Fruit fly (Drosophila melanogaster) whole organism, wandering third instar larva: ENCODE measurements around the gene Jhbp16.

Experiments used
- Abd-B ChIP-seq: fragments of >200 bp; optimal IDR thresholded peaks from 2 replicates; lab custom pipeline; 2017; ENCODE audit warnings: missing biosample characterization, missing genetic modification characterization
- CG32264 ChIP-seq: fragments of 200-800 bp; sonication (Bioruptor generic); optimal IDR thresholded peaks from 2 replicates; lab custom pipeline; 2016; ENCODE audit warnings: missing biosample characterization, missing genetic modification characterization
- CG9705 ChIP-seq: fragments of 200-800 bp; sonication (Bioruptor generic); optimal IDR thresholded peaks from 2 replicates; lab custom pipeline; 2018; ENCODE audit warnings: missing biosample characterization, mild to moderate bottlenecking, missing genetic modification characterization
- Dif ChIP-seq: fragments of 200-275, 200-300 bp; sonication (Bioruptor generic); optimal IDR thresholded peaks from 2 replicates; lab custom pipeline; 2018; ENCODE audit warnings: missing biosample characterization, missing genetic modification characterization; ENCODE audit not compliant: partially characterized antibody
- HLH106 ChIP-seq: fragments of 200-800 bp; optimal IDR thresholded peaks from 3 replicates; lab custom pipeline; 2019; ENCODE audit warnings: missing biosample characterization, mild to moderate bottlenecking, missing genetic modification characterization, moderate library complexity
- Hnf4 ChIP-seq: fragments of 200-800 bp; sonication (Bioruptor generic); optimal IDR thresholded peaks from 2 replicates; lab custom pipeline; 2016; ENCODE audit warnings: missing biosample characterization, mild to moderate bottlenecking, missing genetic modification characterization
- Hr78 ChIP-seq: fragments of >200 bp; optimal IDR thresholded peaks from 2 replicates; lab custom pipeline; 2017; ENCODE audit warnings: missing biosample characterization, missing genetic modification characterization
- Hr83 ChIP-seq: fragments of 200-300 bp; sonication (Bioruptor generic); optimal IDR thresholded peaks from 2 replicates; lab custom pipeline; 2016; ENCODE audit warnings: missing biosample characterization, mild to moderate bottlenecking, missing genetic modification characterization, moderate library complexity; ENCODE audit not compliant: poor library complexity, severe bottlenecking
- N ChIP-seq: fragments of >200 bp; optimal IDR thresholded peaks from 2 replicates; lab custom pipeline; 2018; ENCODE audit warnings: missing biosample characterization, missing external identifiers, missing genetic modification characterization
- OdsH ChIP-seq: fragments of 200-800 bp; sonication (Bioruptor generic); optimal IDR thresholded peaks from 2 replicates; lab custom pipeline; 2016; ENCODE audit warnings: missing biosample characterization, mild to moderate bottlenecking, missing genetic modification characterization
- Rel ChIP-seq, 2 experiments: fragments of 200-800 bp; sonication (Bioruptor generic) in 1 of 2; optimal IDR thresholded peaks; 2 replicates in 1 of 2; 3 replicates in 1 of 2; lab custom pipeline; 2016 to 2019; ENCODE audit warnings: mild to moderate bottlenecking in 2 of 2, missing biosample characterization in 2 of 2, missing genetic modification characterization in 2 of 2, moderate library complexity in 1 of 2
- Sp1 ChIP-seq: fragments of 200-800 bp; sonication (Bioruptor generic); optimal IDR thresholded peaks from 3 replicates; lab custom pipeline; 2019; ENCODE audit warnings: missing biosample characterization, mild to moderate bottlenecking, missing genetic modification characterization, moderate library complexity
- Vsx2 ChIP-seq: fragments of 200-300, 225-300 bp; sonication (Bioruptor generic); optimal IDR thresholded peaks from 2 replicates; lab custom pipeline; 2018; ENCODE audit warnings: missing biosample characterization, missing genetic modification characterization; ENCODE audit not compliant: partially characterized antibody
- br ChIP-seq: fragments of 200-800 bp; sonication (Bioruptor generic); optimal IDR thresholded peaks from 2 replicates; lab custom pipeline; 2016; ENCODE audit warnings: missing biosample characterization, missing genetic modification characterization
- dl ChIP-seq, 2 experiments: fragments of 175-275, 200-275 bp in 1 of 2; fragments of 200-275 bp in 1 of 2; sonication (Bioruptor generic); optimal IDR thresholded peaks; lab custom pipeline; 2018; ENCODE audit warnings: mild to moderate bottlenecking in 2 of 2, missing biosample characterization in 2 of 2, missing genetic modification characterization in 2 of 2, moderate library complexity in 2 of 2; ENCODE audit not compliant: partially characterized antibody in 2 of 2, insufficient read depth in 1 of 2
- dmrt93B ChIP-seq: fragments of 200-800 bp; sonication (Bioruptor generic); optimal IDR thresholded peaks from 2 replicates; lab custom pipeline; 2018; ENCODE audit warnings: missing biosample characterization, mild to moderate bottlenecking, missing genetic modification characterization
- dsf ChIP-seq: sonication (Bioruptor generic); optimal IDR thresholded peaks from 2 replicates; lab custom pipeline; 2016; ENCODE audit warnings: missing biosample characterization, missing genetic modification characterization, borderline replicate concordance
- ey ChIP-seq: fragments of 200-800 bp; sonication (Bioruptor generic); optimal IDR thresholded peaks from 2 replicates; lab custom pipeline; 2016; ENCODE audit warnings: missing biosample characterization, missing genetic modification characterization
- foxo ChIP-seq, 2 experiments: fragments of 200-800 bp; sonication (Bioruptor generic); optimal IDR thresholded peaks; 2 replicates in 1 of 2; 3 replicates in 1 of 2; lab custom pipeline; 2016 to 2017; ENCODE audit warnings: missing biosample characterization in 2 of 2, missing genetic modification characterization in 2 of 2
- fru ChIP-seq: fragments of 200-800 bp; sonication (Bioruptor generic); optimal IDR thresholded peaks from 3 replicates; lab custom pipeline; 2016; ENCODE audit warnings: missing biosample characterization, mild to moderate bottlenecking, missing genetic modification characterization
- h ChIP-seq: fragments of 200-800 bp; sonication (Bioruptor generic); optimal IDR thresholded peaks from 3 replicates; lab custom pipeline; 2016; ENCODE audit warnings: missing biosample characterization, mild to moderate bottlenecking, missing genetic modification characterization
- jim ChIP-seq: fragments of 175-275, 200-325 bp; sonication (Bioruptor generic); optimal IDR thresholded peaks from 2 replicates; lab custom pipeline; 2016; ENCODE audit warnings: missing biosample characterization, mild to moderate bottlenecking, missing genetic modification characterization
- pan ChIP-seq: fragments of >200 bp; optimal IDR thresholded peaks from 2 replicates; lab custom pipeline; 2017
- psq ChIP-seq: fragments of 200-800 bp; sonication (Bioruptor generic); optimal IDR thresholded peaks from 3 replicates; lab custom pipeline; 2017; ENCODE audit warnings: missing biosample characterization, mild to moderate bottlenecking, missing genetic modification characterization, moderate library complexity
- rgr ChIP-seq: fragments of 200-800 bp; sonication (Bioruptor generic); optimal IDR thresholded peaks from 3 replicates; lab custom pipeline; 2016; ENCODE audit warnings: missing biosample characterization, mild to moderate bottlenecking, missing genetic modification characterization
- sage ChIP-seq: fragments of 200-800 bp; sonication (Bioruptor generic); optimal IDR thresholded peaks from 2 replicates; lab custom pipeline; 2016; ENCODE audit warnings: missing biosample characterization, mild to moderate bottlenecking, missing genetic modification characterization
- sv ChIP-seq: fragments of 200-800 bp; sonication (Bioruptor generic); optimal IDR thresholded peaks from 3 replicates; lab custom pipeline; 2016; ENCODE audit warnings: missing biosample characterization, missing genetic modification characterization
- usp ChIP-seq: fragments of >200 bp; optimal IDR thresholded peaks from 2 replicates; lab custom pipeline; 2017; ENCODE audit warnings: missing biosample characterization, missing genetic modification characterization
- woc ChIP-seq: sonication (Bioruptor generic); optimal IDR thresholded peaks from 2 replicates; lab custom pipeline; 2016; ENCODE audit warnings: missing biosample characterization, mild to moderate bottlenecking, missing genetic modification characterization

Jhbp16 gene

DNA sequence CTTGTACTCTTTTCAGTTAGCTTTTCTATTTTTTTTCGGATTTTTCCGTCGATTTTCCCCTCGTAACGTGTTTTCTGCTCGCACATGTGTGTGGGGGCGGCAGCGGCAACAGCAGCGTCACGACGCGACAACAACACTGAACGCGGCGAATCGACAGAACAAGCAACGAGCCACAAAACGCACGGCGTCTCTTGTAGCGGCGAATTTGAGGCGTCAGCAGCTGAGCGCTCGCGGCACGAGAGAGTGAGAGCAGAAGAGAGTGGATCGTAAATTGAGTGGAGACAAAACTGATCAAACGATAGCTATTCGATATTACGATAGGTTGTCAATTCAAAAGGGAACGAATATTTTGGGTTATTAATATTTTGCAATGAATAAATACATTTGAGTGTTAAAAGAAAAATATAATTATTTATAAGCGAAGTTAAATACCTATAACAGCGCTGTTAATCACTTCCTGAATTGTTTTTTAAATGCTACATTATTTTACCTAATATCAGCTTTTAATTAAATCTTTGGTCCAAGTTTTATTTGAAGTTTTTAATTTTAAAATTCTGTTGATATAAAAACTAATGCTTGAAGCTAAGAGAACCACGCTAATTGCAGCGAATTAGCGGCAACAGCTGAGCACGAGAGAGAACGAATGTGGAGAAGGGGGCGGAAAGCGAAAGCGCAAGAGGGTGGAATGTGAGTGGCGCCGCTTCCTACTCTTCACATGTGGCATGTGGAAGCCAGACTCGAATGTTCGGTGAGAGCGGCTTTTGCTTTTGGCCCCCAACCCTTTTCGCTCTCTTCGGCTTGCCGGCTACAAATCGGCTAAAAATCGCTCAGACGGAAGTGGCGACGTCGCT is 31.0 kb upstream of the Jhbp16 start (continued):
- TF ChIP-seq CG9705, result peak; percentile 3

DNA sequence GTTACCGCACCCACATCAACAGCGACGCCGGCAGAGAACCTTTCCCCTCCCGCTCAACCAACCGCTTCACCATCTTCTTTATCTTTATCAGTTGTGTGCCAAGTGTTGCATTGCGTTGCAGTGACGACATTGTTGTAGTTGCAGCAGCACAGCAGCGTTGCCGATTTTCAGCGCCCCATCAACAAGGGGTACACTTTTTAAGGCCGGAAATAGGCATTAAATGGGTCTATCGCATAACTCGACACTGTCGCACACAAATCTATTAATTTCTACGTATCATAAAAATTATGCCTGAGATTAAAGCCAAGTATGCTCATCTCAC is 30.4 kb upstream of the Jhbp16 start:
- TF ChIP-seq psq (GFP tag; lab: Kevin White, UChicago) (no peak), pan (lab: Kevin White, UChicago) (no peak), Sp1 (no peak), usp (no peak), OdsH (no peak), ey (GFP tag; lab: Kevin White, UChicago) (no peak), jim (no peak), foxo (GFP tag; optimal IDR thresholded peaks at IDR 0.05; lab: Kevin White, UChicago) (no peak), sv (GFP tag; lab: Kevin White, UChicago) (no peak)

DNA sequence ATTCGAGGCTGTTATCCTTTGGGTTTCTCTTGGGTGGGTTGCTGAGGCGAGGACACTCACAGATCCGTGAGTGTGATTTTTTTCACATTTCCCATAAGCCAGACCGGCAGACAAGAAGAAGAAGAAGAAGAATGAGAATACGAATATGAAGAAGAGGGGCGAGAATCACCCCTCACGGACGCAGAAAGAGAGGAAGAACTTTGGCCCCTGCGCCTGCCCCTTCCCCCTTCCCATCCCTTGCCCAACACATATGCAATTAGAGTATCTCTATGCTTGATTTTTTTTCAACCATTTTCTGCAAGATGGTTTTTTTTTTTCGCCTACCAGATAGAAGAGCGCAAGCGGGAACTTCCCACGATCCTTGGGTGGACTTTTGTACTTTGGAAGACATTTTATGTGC is 29.5 kb upstream of the Jhbp16 start:
- TF ChIP-seq sage (no peak), CG32264 (no peak), Rel (GFP tag; optimal IDR thresholded peaks at IDR 0.05; lab: Kevin White, UChicago) (no peak), Rel (tag; optimal IDR thresholded peaks at IDR 0.05; lab: Kevin White, UChicago) (no peak), psq (GFP tag; lab: Kevin White, UChicago) (peak; percentile 59), dl (GFP tag; optimal IDR thresholded peaks at IDR 0.05; lab: Kevin White, UChicago; ENCODE audit: insufficient read depth in 1 of 2, partially characterized antibody in 2 of 2) (no peak), jim (no peak), Dif (GFP tag; lab: Kevin White, UChicago) (no peak), Hnf4 (no peak)

DNA sequence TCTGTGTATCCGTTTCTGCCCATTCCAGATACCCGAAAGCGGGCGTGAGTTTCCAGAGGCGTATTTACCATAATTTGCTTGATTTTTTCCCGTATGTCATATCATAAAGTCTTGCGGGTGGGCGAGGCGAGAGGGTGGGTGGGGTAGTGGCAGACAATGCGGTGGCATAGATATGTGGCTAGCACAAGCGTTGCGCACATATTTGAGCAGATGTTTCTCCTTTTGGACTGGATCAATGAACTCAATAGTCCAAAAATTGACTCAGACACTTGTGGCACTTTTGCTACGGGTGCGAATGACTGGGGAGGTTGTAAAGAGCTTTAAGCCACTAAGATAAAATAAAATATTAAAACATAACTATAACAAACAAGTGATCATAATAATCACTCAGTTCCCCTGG is 29.0 kb upstream of the Jhbp16 start:
- TF ChIP-seq dl (GFP tag; optimal IDR thresholded peaks at IDR 0.05; lab: Kevin White, UChicago; ENCODE audit: insufficient read depth in 1 of 2, partially characterized antibody in 2 of 2) (no peak), Hr78 (no peak), jim (no peak), N (GFP tag; lab: Kevin White, UChicago) (no peak), Vsx2 (GFP tag; lab: Kevin White, UChicago) (no peak), Hr83 (no peak), br (GFP tag; lab: Kevin White, UChicago) (no peak), dmrt93B (no peak), dsf (GFP tag; lab: Kevin White, UChicago) (no peak), usp (no peak)

DNA sequence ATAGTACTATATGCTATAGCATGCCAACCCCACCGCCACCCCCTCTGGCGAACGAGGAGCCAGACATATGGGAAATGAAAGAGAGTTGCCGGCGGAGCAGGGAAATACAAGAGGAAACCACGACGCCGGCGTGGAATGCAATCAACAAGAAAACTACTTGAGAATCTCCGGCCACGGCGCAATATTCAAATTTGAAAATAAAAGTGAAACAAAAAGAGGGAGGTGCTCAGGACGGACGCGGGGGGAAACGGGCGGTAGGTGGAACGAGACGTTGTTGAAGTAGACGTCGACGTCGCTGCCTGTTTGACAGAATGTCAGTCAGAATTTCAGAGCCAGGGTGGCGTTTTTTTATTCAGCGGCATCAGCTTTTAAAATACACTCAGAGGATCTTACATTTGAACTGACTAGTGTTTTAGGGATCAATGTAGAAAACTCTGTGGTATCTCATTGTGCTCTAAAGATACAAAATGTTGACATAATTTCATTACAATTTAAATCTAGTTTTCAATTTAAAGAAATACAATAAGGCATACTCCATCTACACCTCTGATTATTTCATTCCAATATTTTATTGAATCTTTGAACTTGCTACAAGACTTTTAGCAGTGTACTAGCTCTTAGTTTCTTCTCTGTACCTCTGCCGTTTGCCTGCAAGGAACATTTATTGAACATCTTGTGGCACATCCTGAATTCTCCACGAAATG is 28.1 kb upstream of the Jhbp16 start:
- TF ChIP-seq HLH106 (tag; lab: Kevin White, UChicago), result peak; percentile 14
- TF ChIP-seq dsf (GFP tag; lab: Kevin White, UChicago), result no peak
- no peak for TF ChIP-seq Abd-B (GFP tag; lab: Kevin White, UChicago)
- no peak for TF ChIP-seq psq (GFP tag; lab: Kevin White, UChicago)
- TF ChIP-seq woc (GFP tag; lab: Kevin White, UChicago), result peak; percentile 22
- TF ChIP-seq Hr83, result no peak
- no peak for TF ChIP-seq CG32264
- TF ChIP-seq ey (GFP tag; lab: Kevin White, UChicago), result peak; percentile 24
- peak; percentile 19 for TF ChIP-seq rgr (GFP tag; lab: Kevin White, UChicago)
- no peak for TF ChIP-seq dl (GFP tag; optimal IDR thresholded peaks at IDR 0.05; lab: Kevin White, UChicago; ENCODE audit: insufficient read depth in 1 of 2, partially characterized antibody in 2 of 2)
- TF ChIP-seq OdsH, result peak; percentile 34
- TF ChIP-seq foxo (GFP tag; optimal IDR thresholded peaks at IDR 0.05; lab: Kevin White, UChicago), result peak in 1 of 2 experiments; percentile 35
- TF ChIP-seq Hr78, result no peak
- peak; percentile 12 for TF ChIP-seq Sp1
- peak; percentile 20 for TF ChIP-seq h (GFP tag; lab: Kevin White, UChicago)
- peak; percentile 27 for TF ChIP-seq fru (GFP tag; lab: Kevin White, UChicago)
